Fruit fly (Drosophila melanogaster): ENCODE data around the gene Cht7.

Cht7 gene

dm6 chr3L:3106908-3107821, at the start of gene Cht7 (continued):
- TF ChIP-seq Nf-YB (GFP tag; optimal IDR thresholded peaks at IDR 0.05), result peak; percentile 71

dm6 chr3L:3150376-3150775, 43.6 kb upstream of the Cht7 start:
- 0 out of 2 replicates have a peak, but pooled peaks have one; percentile 21 for TF ChIP-seq CG42726 (GFP tag; IDR thresholded peaks at IDR 0.05; ENCODE audit: partially characterized antibody)
- no peak for TF ChIP-seq pum (GFP tag; optimal IDR thresholded peaks at IDR 0.05)
- peak; percentile 53 for TF ChIP-seq Med (GFP tag)
- TF ChIP-seq CG12659 (GFP tag; optimal IDR thresholded peaks at IDR 0.05), result no peak
- no peak for TF ChIP-seq CG8944 (GFP tag; optimal IDR thresholded peaks at IDR 0.05)
- TF ChIP-seq vnd (GFP tag; IDR thresholded peaks at IDR 0.05; ENCODE audit: partially characterized antibody), result no peak
- TF ChIP-seq Ravus (GFP tag; IDR thresholded peaks at IDR 0.05), result no peak
- no peak for TF ChIP-seq prd (optimal IDR thresholded peaks at IDR 0.05)
- no peak for TF ChIP-seq prd (GFP tag; IDR thresholded peaks at IDR 0.05)
- no peak for TF ChIP-seq Deaf1 (tag; optimal IDR thresholded peaks at IDR 0.05)
- no peak for TF ChIP-seq HmgZ (tag; optimal IDR thresholded peaks at IDR 0.05)
- TF ChIP-seq Ets65A (GFP tag), result peak; percentile 86
- no peak for TF ChIP-seq lab (GFP tag; optimal IDR thresholded peaks at IDR 0.05)
- TF ChIP-seq CG17359 (tag; optimal IDR thresholded peaks at IDR 0.05), result no peak
- TF ChIP-seq CG2678 (tag; optimal IDR thresholded peaks at IDR 0.05), result no peak
- TF ChIP-seq CG5953 (GFP tag; IDR thresholded peaks at IDR 0.05), result 0 out of 2 replicates have a peak, but pooled peaks have one; percentile 4
- peak in 1 of 2 experiments; percentile 91 for TF ChIP-seq Dfd (GFP tag; optimal IDR thresholded peaks at IDR 0.05)
- TF ChIP-seq sob (GFP tag; IDR thresholded peaks at IDR 0.05), result 0 out of 2 replicates have a peak, but pooled peaks have one; percentile 29
- no peak for TF ChIP-seq CG33213 (GFP tag; optimal IDR thresholded peaks at IDR 0.05)

dm6 chr3L:3149060-3149872, 42.5 kb upstream of the Cht7 start:
- no peak for TF ChIP-seq CG12391 (tag; optimal IDR thresholded peaks at IDR 0.05)
- TF ChIP-seq CG13287 (GFP tag; IDR thresholded peaks at IDR 0.05; ENCODE audit: partially characterized antibody), result peak; percentile 46; the same call in 1 of the 2 replicates
- TF ChIP-seq tll (GFP tag; optimal IDR thresholded peaks at IDR 0.05), result no peak
- TF ChIP-seq Rfx (GFP tag; IDR thresholded peaks at IDR 0.05), result peak; percentile 27; the same call in 1 of the 2 replicates
- no peak for TF ChIP-seq Elba2 (GFP tag; optimal IDR thresholded peaks at IDR 0.05)
- no peak for TF ChIP-seq CG16815 (GFP tag; optimal IDR thresholded peaks at IDR 0.05)
- TF ChIP-seq Deaf1 (tag; optimal IDR thresholded peaks at IDR 0.05), result peak; percentile 93
- TF ChIP-seq row (GFP tag; IDR thresholded peaks at IDR 0.05), result 0 out of 3 replicates have a peak, but pooled peaks have one; percentile 39
- no peak for TF ChIP-seq Dp (GFP tag; optimal IDR thresholded peaks at IDR 0.05)
- no peak for TF ChIP-seq CG1233 (GFP tag; optimal IDR thresholded peaks at IDR 0.05)
- peak; percentile 33; the same call in 1 of the 2 replicates for TF ChIP-seq vvl (GFP tag; IDR thresholded peaks at IDR 0.05)
- no peak for TF ChIP-seq Dip2 (GFP tag; IDR thresholded peaks at IDR 0.05)
- peak; percentile 80 for TF ChIP-seq sd (tag; optimal IDR thresholded peaks at IDR 0.05)
- peak; percentile 12 for TF ChIP-seq Med (GFP tag)
- no peak for TF ChIP-seq CG13123 (GFP tag; optimal IDR thresholded peaks at IDR 0.05)
- TF ChIP-seq CG12071 (GFP tag; optimal IDR thresholded peaks at IDR 0.05), result no peak
- 0 out of 3 replicates have a peak, but pooled peaks have one; percentile 37 for TF ChIP-seq Aef1 (GFP tag; IDR thresholded peaks at IDR 0.05)
- no peak for TF ChIP-seq CG3726 (GFP tag; IDR thresholded peaks at IDR 0.05)
- TF ChIP-seq CG7963 (GFP tag; IDR thresholded peaks at IDR 0.05; ENCODE audit: partially characterized antibody), result no peak
- TF ChIP-seq luna (GFP tag; optimal IDR thresholded peaks at IDR 0.05), result no peak
- TF ChIP-seq CG15514 (GFP tag; optimal IDR thresholded peaks at IDR 0.05), result no peak
- TF ChIP-seq sob (GFP tag; IDR thresholded peaks at IDR 0.05), result peak; percentile 44; the same call in 1 of the 2 replicates
- TF ChIP-seq so (GFP tag; IDR thresholded peaks at IDR 0.05), result peak; percentile 65; the same call in 2 of the 3 replicates
- no peak for TF ChIP-seq CG1529 (GFP tag; optimal IDR thresholded peaks at IDR 0.05)
- no peak for TF ChIP-seq oc (tag; optimal IDR thresholded peaks at IDR 0.05)
- TF ChIP-seq CG9215 (GFP tag; IDR thresholded peaks at IDR 0.05), result no peak
- TF ChIP-seq Lpt (GFP tag; optimal IDR thresholded peaks at IDR 0.05), result no peak

All from whole organism, embryonic.